Fruit fly (Drosophila melanogaster) whole organism, embryonic: ENCODE results near the gene CG13085.

Experiments
- Atf-2 ChIP-seq: fragments of 200-800 bp; sonication (Bioruptor generic); optimal IDR thresholded peaks from 2 replicates; lab custom pipeline; 2016; ENCODE audit warnings: missing biosample characterization, missing genetic modification characterization
- Awh ChIP-seq: fragments of 200-800 bp; sonication (Bioruptor generic); IDR thresholded peaks from 2 replicates; pipeline ENCODE4, ENCODE4 v1.3.6; 2022; ENCODE audit warnings: missing biosample characterization, missing genetic modification characterization
- C15 ChIP-seq: fragments of 200-800 bp; sonication (Bioruptor generic); IDR thresholded peaks from 3 replicates; pipeline ENCODE4 v1.3.6; 2022; ENCODE audit warnings: missing biosample characterization, missing genetic modification characterization
- CG10321 ChIP-seq: fragments of 200-800 bp; sonication (Bioruptor generic); IDR thresholded peaks from 2 replicates; pipeline ENCODE4 v1.3.6; 2022; ENCODE audit warnings: missing biosample characterization, missing genetic modification characterization
- CG10462 ChIP-seq: fragments of 200-800 bp; sonication (Bioruptor generic); optimal IDR thresholded peaks from 2 replicates; lab custom pipeline; 2016; ENCODE audit warnings: missing biosample characterization, missing genetic modification characterization
- CG10565 ChIP-seq: fragments of 200-800 bp; sonication (Bioruptor generic); optimal IDR thresholded peaks from 3 replicates; lab custom pipeline; 2016; ENCODE audit warnings: missing biosample characterization, mild to moderate bottlenecking, missing genetic modification characterization
- CG10654 ChIP-seq: fragments of 200-800 bp; sonication (Bioruptor generic); optimal IDR thresholded peaks from 2 replicates; lab custom pipeline; 2016; ENCODE audit warnings: missing biosample characterization, missing genetic modification characterization
- CG12071 ChIP-seq: fragments of 200-800 bp; sonication (Bioruptor generic); optimal IDR thresholded peaks from 3 replicates; lab custom pipeline; 2018; ENCODE audit warnings: missing biosample characterization, mild to moderate bottlenecking, missing genetic modification characterization
- CG12155 ChIP-seq: fragments of 200-800 bp; sonication (Bioruptor generic); optimal IDR thresholded peaks from 3 replicates; lab custom pipeline; 2016; ENCODE audit warnings: missing biosample characterization, missing genetic modification characterization
- CG12219 ChIP-seq: fragments of 200-800 bp; sonication (Bioruptor generic); optimal IDR thresholded peaks from 3 replicates; lab custom pipeline; 2018; ENCODE audit warnings: missing biosample characterization, mild to moderate bottlenecking, missing genetic modification characterization
- CG12391 ChIP-seq: fragments of 200-800 bp; sonication (Bioruptor generic); optimal IDR thresholded peaks from 3 replicates; lab custom pipeline; 2018; ENCODE audit warnings: missing biosample characterization, mild to moderate bottlenecking, missing genetic modification characterization, moderate library complexity
- CG13894 ChIP-seq: fragments of 200-800 bp; sonication (Bioruptor generic); optimal IDR thresholded peaks from 3 replicates; lab custom pipeline; 2018; ENCODE audit warnings: missing biosample characterization, mild to moderate bottlenecking, missing genetic modification characterization, moderate library complexity
- CG14014 ChIP-seq: fragments of 200-800 bp; sonication (Bioruptor generic); IDR thresholded peaks from 2 replicates; pipeline ENCODE4 v1.3.6; 2022; ENCODE audit warnings: missing biosample characterization, missing genetic modification characterization
- CG14050 ChIP-seq: fragments of 200-800 bp; sonication (Bioruptor generic); IDR thresholded peaks from 3 replicates; pipeline ENCODE4 v1.3.6; 2022; ENCODE audit warnings: missing biosample characterization, missing genetic modification characterization
- CG17829 ChIP-seq: fragments of 200-800 bp; optimal IDR thresholded peaks from 2 replicates; lab custom pipeline; 2019; ENCODE audit warnings: missing biosample characterization, mild to moderate bottlenecking, missing genetic modification characterization, moderate library complexity
- CG18476 ChIP-seq: fragments of 200-800 bp; sonication (Bioruptor generic); optimal IDR thresholded peaks from 2 replicates; lab custom pipeline; 2016; ENCODE audit warnings: missing biosample characterization, mild to moderate bottlenecking, missing genetic modification characterization
- CG31441 ChIP-seq: fragments of 200-800 bp; sonication (Bioruptor generic); IDR thresholded peaks from 2 replicates; pipeline ENCODE4 v1.3.6; 2022; ENCODE audit warnings: missing biosample characterization, missing genetic modification characterization
- CG4282 ChIP-seq: fragments of 200-800 bp; sonication (Bioruptor generic); optimal IDR thresholded peaks from 2 replicates; lab custom pipeline; 2016; ENCODE audit warnings: missing biosample characterization, missing genetic modification characterization
- CG4328 ChIP-seq: fragments of 200-800 bp; sonication (Bioruptor generic); optimal IDR thresholded peaks from 3 replicates; lab custom pipeline; 2017; ENCODE audit warnings: missing biosample characterization, missing genetic modification reagents, missing genetic modification characterization
- CG4424 ChIP-seq: fragments of 200-800 bp; sonication (Bioruptor generic); optimal IDR thresholded peaks from 3 replicates; lab custom pipeline; 2016; ENCODE audit warnings: missing biosample characterization, missing genetic modification characterization
- CG5953 ChIP-seq: fragments of 200-800 bp; sonication (Bioruptor generic); IDR thresholded peaks from 2 replicates; pipeline ENCODE4 v1.3.6; 2022; ENCODE audit warnings: missing biosample characterization, missing genetic modification characterization
- CG6765 ChIP-seq: fragments of 200-800 bp; sonication (Bioruptor generic); optimal IDR thresholded peaks from 3 replicates; lab custom pipeline; 2017; ENCODE audit warnings: missing biosample characterization, mild to moderate bottlenecking, missing genetic modification characterization
- CG7963 ChIP-seq: fragments of 200-800 bp; sonication (Bioruptor generic); IDR thresholded peaks from 3 replicates; pipeline ENCODE4 v1.3.6; 2022; ENCODE audit warnings: missing biosample characterization, missing genetic modification characterization; ENCODE audit not compliant: partially characterized antibody
- CG8359 ChIP-seq: fragments of 200-800 bp; sonication (Bioruptor generic); optimal IDR thresholded peaks from 2 replicates; lab custom pipeline; 2017; ENCODE audit warnings: missing biosample characterization, mild to moderate bottlenecking, missing genetic modification characterization, borderline replicate concordance
- CG9609 ChIP-seq: fragments of 200-800 bp; sonication (Bioruptor generic); optimal IDR thresholded peaks from 3 replicates; lab custom pipeline; 2016; ENCODE audit warnings: missing biosample characterization, missing genetic modification characterization
- Camta ChIP-seq: fragments of 200-800 bp; sonication (Bioruptor generic); optimal IDR thresholded peaks from 2 replicates; lab custom pipeline; 2016; ENCODE audit warnings: missing biosample characterization, missing genetic modification characterization
- Dbx ChIP-seq: fragments of 200-800 bp; sonication (Bioruptor generic); IDR thresholded peaks from 3 replicates; pipeline ENCODE4 v1.3.6; 2022; ENCODE audit warnings: missing biosample characterization, missing genetic modification characterization
- Dip2 ChIP-seq: fragments of 200-800 bp; sonication (Bioruptor generic); IDR thresholded peaks from 2 replicates; pipeline ENCODE4 v1.3.6; 2022; ENCODE audit warnings: missing biosample characterization, missing genetic modification characterization
- E2f2 ChIP-seq: fragments of 200-800 bp; sonication (Bioruptor generic); IDR thresholded peaks from 2 replicates; pipeline ENCODE4 v1.3.6; 2022; ENCODE audit warnings: missing biosample characterization, missing genetic modification characterization
- Side ChIP-seq: fragments of 200-800 bp; sonication (Bioruptor generic); optimal IDR thresholded peaks from 2 replicates; lab custom pipeline; 2016; ENCODE audit warnings: missing biosample characterization, missing genetic modification characterization
- Ssrp ChIP-seq: fragments of 200-800 bp; sonication (Bioruptor generic); optimal IDR thresholded peaks from 2 replicates; lab custom pipeline; 2018; ENCODE audit warnings: missing biosample characterization, mild to moderate bottlenecking, missing genetic modification characterization, moderate library complexity
- TFAM ChIP-seq: fragments of 200-800 bp; sonication (Bioruptor generic); optimal IDR thresholded peaks from 2 replicates; lab custom pipeline; 2017; ENCODE audit warnings: missing biosample characterization, missing genetic modification characterization, inconsistent platforms
- dati ChIP-seq: fragments of 200-800 bp; sonication (Bioruptor generic); IDR thresholded peaks from 2 replicates; pipeline ENCODE4 v1.3.6; 2022; ENCODE audit warnings: missing biosample characterization, missing genetic modification characterization
- esg ChIP-seq: fragments of 200-800 bp; sonication (Bioruptor generic); conservative IDR thresholded peaks from 2 replicates; pipeline ENCODE4 v1.3.6; 2022; ENCODE audit warnings: missing biosample characterization, missing genetic modification characterization
- fd3F ChIP-seq: fragments of 200-800 bp; sonication (Bioruptor generic); optimal IDR thresholded peaks from 2 replicates; lab custom pipeline; 2018; ENCODE audit warnings: missing biosample characterization, mild to moderate bottlenecking, missing genetic modification characterization, moderate library complexity
- fd64A ChIP-seq: fragments of 200-800 bp; sonication (Bioruptor generic); optimal IDR thresholded peaks from 3 replicates; lab custom pipeline; 2018; ENCODE audit warnings: missing biosample characterization, mild to moderate bottlenecking, missing genetic modification characterization
- gcm2 ChIP-seq: fragments of 200-800 bp; sonication (Bioruptor generic); optimal IDR thresholded peaks from 2 replicates; lab custom pipeline; 2016; ENCODE audit warnings: missing biosample characterization, missing genetic modification characterization
- jigr1 ChIP-seq: fragments of 200-800 bp; sonication (Bioruptor generic); IDR thresholded peaks from 3 replicates; pipeline ENCODE4 v1.3.6; 2022; ENCODE audit warnings: missing biosample characterization, missing genetic modification characterization
- p53 ChIP-seq: fragments of 200-800 bp; sonication (Bioruptor generic); optimal IDR thresholded peaks from 2 replicates; lab custom pipeline; 2016; ENCODE audit warnings: missing biosample characterization, missing genetic modification characterization
- pb ChIP-seq: fragments of 200-800 bp; sonication (Bioruptor generic); optimal IDR thresholded peaks from 3 replicates; lab custom pipeline; 2016; ENCODE audit warnings: missing biosample characterization, missing genetic modification characterization
- phol ChIP-seq: fragments of 200-800 bp; sonication (Bioruptor generic); optimal IDR thresholded peaks from 3 replicates; lab custom pipeline; 2018; ENCODE audit warnings: missing biosample characterization, mild to moderate bottlenecking, missing genetic modification characterization, moderate library complexity
- pzg ChIP-seq: fragments of 200-800 bp; sonication (Bioruptor generic); optimal IDR thresholded peaks from 3 replicates; lab custom pipeline; 2018; ENCODE audit warnings: missing biosample characterization, mild to moderate bottlenecking, missing genetic modification characterization, moderate library complexity
- stc ChIP-seq: fragments of 200-800 bp; sonication (Bioruptor generic); IDR thresholded peaks from 2 replicates; pipeline ENCODE4 v1.3.6; 2022; ENCODE audit warnings: missing biosample characterization, missing genetic modification characterization
- sug ChIP-seq: fragments of 200-800 bp; optimal IDR thresholded peaks from 2 replicates; lab custom pipeline; 2019; ENCODE audit warnings: missing biosample characterization, mild to moderate bottlenecking, missing genetic modification characterization, moderate library complexity
- toy ChIP-seq: fragments of 200-800 bp; sonication (Bioruptor generic); IDR thresholded peaks from 2 replicates; pipeline ENCODE4 v1.3.6; 2022; ENCODE audit warnings: missing biosample characterization, missing genetic modification characterization
- trem ChIP-seq: fragments of 200-800 bp; optimal IDR thresholded peaks from 3 replicates; lab custom pipeline; 2019; ENCODE audit warnings: missing biosample characterization, mild to moderate bottlenecking, missing genetic modification characterization, moderate library complexity
- tup ChIP-seq: fragments of 200-800 bp; sonication (Bioruptor generic); optimal IDR thresholded peaks from 2 replicates; lab custom pipeline; 2016; ENCODE audit warnings: missing biosample characterization, mild to moderate bottlenecking, missing genetic modification characterization, moderate library complexity
- usp ChIP-seq: fragments of >200 bp; optimal IDR thresholded peaks from 2 replicates; lab custom pipeline; 2017; ENCODE audit warnings: missing biosample characterization, missing genetic modification characterization
- vfl ChIP-seq: fragments of 200-800 bp; sonication (Bioruptor generic); optimal IDR thresholded peaks from 2 replicates; lab custom pipeline; 2016; ENCODE audit warnings: missing biosample characterization, missing genetic modification characterization
- zen ChIP-seq: fragments of 200-800 bp; sonication (Bioruptor generic); optimal IDR thresholded peaks from 3 replicates; lab custom pipeline; 2018; ENCODE audit warnings: missing biosample characterization, mild to moderate bottlenecking, missing genetic modification characterization, moderate library complexity

CG13085 gene

dm6 chr2L:19423467-19424122 is at the start of gene CG13085, which contains the start of gene Alp12 (continued):
- peak; percentile 94 for TF ChIP-seq Side
- TF ChIP-seq CG7963, result no peak
- peak; percentile 96 for TF ChIP-seq CG18476
- TF ChIP-seq trem (tag; lab: Kevin White, UChicago), result peak; percentile 95
- TF ChIP-seq jigr1, result peak; percentile 96
- peak; percentile 99 for TF ChIP-seq CG4328 (GFP tag; lab: Kevin White, UChicago)
- peak; percentile 86 for TF ChIP-seq p53 (GFP tag; lab: Kevin White, UChicago)
- peak; percentile 91; the same call in 1 of the 2 replicates for TF ChIP-seq Awh (GFP tag; lab: Robert Waterston, UW)
- peak; percentile 83 for TF ChIP-seq TFAM (GFP tag; lab: Kevin White, UChicago)
- TF ChIP-seq CG13894, result peak; percentile 97
- peak; percentile 98 for TF ChIP-seq CG4424 (GFP tag; lab: Kevin White, UChicago)
- TF ChIP-seq CG12071 (GFP tag; lab: Kevin White, UChicago), result peak; percentile 94
- TF ChIP-seq dati (GFP tag; lab: Robert Waterston, UW), result peak; percentile 41; the same call in 1 of the 2 replicates
- TF ChIP-seq CG10462, result peak; percentile 96
- TF ChIP-seq stc (GFP tag; lab: Robert Waterston, UW), result peak; percentile 96
- peak; percentile 95 for TF ChIP-seq CG14014 (GFP tag; lab: Robert Waterston, UW)
- peak; percentile 85 for TF ChIP-seq E2f2 (GFP tag; lab: Robert Waterston, UW)
- peak; percentile 92 for TF ChIP-seq zen (tag; lab: Kevin White, UChicago)
- TF ChIP-seq CG4282 (GFP tag; lab: Kevin White, UChicago), result peak; percentile 70
- TF ChIP-seq CG12391 (tag; lab: Kevin White, UChicago), result peak; percentile 99
- TF ChIP-seq CG10565 (GFP tag; lab: Kevin White, UChicago), result peak; percentile 75
- TF ChIP-seq sug (tag; lab: Kevin White, UChicago), result peak; percentile 98
- peak; percentile 92 for TF ChIP-seq vfl (GFP tag; lab: Kevin White, UChicago)
- TF ChIP-seq CG8359 (GFP tag; lab: Kevin White, UChicago), result peak; percentile 92
- peak; percentile 15 for TF ChIP-seq pzg
- peak; percentile 96 for TF ChIP-seq Camta
- TF ChIP-seq Dbx (GFP tag; lab: Robert Waterston, UW), result peak; percentile 96
- TF ChIP-seq usp (GFP tag; lab: Kevin White, UChicago), result no peak
- peak; percentile 96 for TF ChIP-seq esg (GFP tag; lab: Robert Waterston, UW)
- TF ChIP-seq CG12219 (GFP tag; lab: Kevin White, UChicago), result peak; percentile 97
- TF ChIP-seq CG12155 (GFP tag; lab: Kevin White, UChicago), result peak; percentile 95
- TF ChIP-seq Ssrp, result peak; percentile 98
- TF ChIP-seq C15, result peak; percentile 71; the same call in 2 of the 3 replicates
- TF ChIP-seq CG14050 (GFP tag; lab: Robert Waterston, UW), result peak; percentile 95
- TF ChIP-seq phol (tag; lab: Kevin White, UChicago), result peak; percentile 98
- TF ChIP-seq Atf-2 (GFP tag; lab: Kevin White, UChicago), result peak; percentile 94
- TF ChIP-seq CG17829 (tag; lab: Kevin White, UChicago), result peak; percentile 98
- TF ChIP-seq CG5953, result peak; percentile 88
- TF ChIP-seq CG10654 (GFP tag; lab: Kevin White, UChicago), result peak; percentile 93
- TF ChIP-seq pb (GFP tag; lab: Kevin White, UChicago), result peak; percentile 71
- TF ChIP-seq CG6765 (GFP tag; lab: Kevin White, UChicago), result peak; percentile 99
- TF ChIP-seq fd64A, result peak; percentile 93
- peak; percentile 78; the same call in 1 of the 2 replicates for TF ChIP-seq CG10321
- peak; percentile 91 for TF ChIP-seq toy (GFP tag; lab: Robert Waterston, UW)
- peak; percentile 75; the same call in 1 of the 2 replicates for TF ChIP-seq Dip2 (GFP tag; lab: Robert Waterston, UW)
- TF ChIP-seq fd3F (GFP tag; lab: Kevin White, UChicago), result peak; percentile 97
- peak; percentile 83 for TF ChIP-seq tup
- TF ChIP-seq gcm2 (GFP tag; lab: Kevin White, UChicago), result peak; percentile 88
- TF ChIP-seq CG9609 (GFP tag; lab: Kevin White, UChicago), result peak; percentile 88
- TF ChIP-seq CG31441 (GFP tag; lab: Robert Waterston, UW), result peak; percentile 96
